Fruit fly (Drosophila melanogaster): ENCODE measurements around the gene CG9686.

The CG9686 gene

DNA sequence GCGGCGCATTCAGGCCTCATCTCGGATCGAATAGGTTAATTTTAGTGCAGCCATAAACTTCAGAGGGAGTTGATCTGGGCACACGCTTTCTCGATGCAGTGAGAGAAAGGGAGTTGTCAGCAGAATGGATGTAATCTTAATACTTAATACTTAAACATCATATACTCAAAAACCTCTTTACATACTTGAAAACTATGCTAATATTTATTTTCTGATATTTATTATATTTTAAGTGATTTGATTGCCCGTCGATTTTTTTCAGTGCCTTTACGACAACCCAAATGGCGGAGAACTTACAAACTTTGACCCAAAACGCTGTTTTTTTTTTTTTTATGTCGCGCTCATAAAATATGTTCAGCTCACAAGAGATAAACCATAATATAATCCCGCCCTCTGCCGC lies 32.1 kb downstream of the CG9686 start (continued):
- TF ChIP-seq ken (GFP tag; IDR thresholded peaks at IDR 0.05), result 0 out of 3 replicates have a peak, but pooled peaks have one; percentile 40
- TF ChIP-seq CG18262 (tag; optimal IDR thresholded peaks at IDR 0.05), result peak; percentile 20
- no peak for TF ChIP-seq CG5953 (GFP tag; IDR thresholded peaks at IDR 0.05)
- TF ChIP-seq grau (tag; optimal IDR thresholded peaks at IDR 0.05), result peak; percentile 5
- TF ChIP-seq CG4424 (GFP tag; optimal IDR thresholded peaks at IDR 0.05), result peak; percentile 32
- peak; percentile 22 for TF ChIP-seq CG15601 (tag; optimal IDR thresholded peaks at IDR 0.05)
- TF ChIP-seq CTCF (GFP tag; optimal IDR thresholded peaks at IDR 0.05), result no peak
- peak; percentile 13 for TF ChIP-seq bcd (GFP tag; optimal IDR thresholded peaks at IDR 0.05)
- no peak for TF ChIP-seq CG14014 (GFP tag; IDR thresholded peaks at IDR 0.05)
- TF ChIP-seq Med (GFP tag), result peak; percentile 41
- no peak for TF ChIP-seq Gsc (GFP tag; IDR thresholded peaks at IDR 0.05)
- TF ChIP-seq wek (GFP tag; optimal IDR thresholded peaks at IDR 0.05), result no peak
- TF ChIP-seq CG10366 (GFP tag; IDR thresholded peaks at IDR 0.05), result 0 out of 2 replicates have a peak, but pooled peaks have one; percentile 22
- peak; percentile 45; the same call in 1 of the 2 replicates for TF ChIP-seq CG6689 (GFP tag; IDR thresholded peaks at IDR 0.05)
- no peak for TF ChIP-seq CG8478 (optimal IDR thresholded peaks at IDR 0.05)
- no peak for TF ChIP-seq Jarid2 (GFP tag; optimal IDR thresholded peaks at IDR 0.05)
- no peak for TF ChIP-seq tx (GFP tag; optimal IDR thresholded peaks at IDR 0.05)
- TF ChIP-seq CG10431 (GFP tag; optimal IDR thresholded peaks at IDR 0.05), result no peak
- TF ChIP-seq CG8388 (GFP tag; optimal IDR thresholded peaks at IDR 0.05), result peak; percentile 36
- TF ChIP-seq CG4820 (GFP tag; optimal IDR thresholded peaks at IDR 0.05), result peak; percentile 3
- TF ChIP-seq lmd (GFP tag; IDR thresholded peaks at IDR 0.05), result peak; percentile 46; the same call in 1 of the 2 replicates
- no peak for TF ChIP-seq pzg (GFP tag; optimal IDR thresholded peaks at IDR 0.05)
- TF ChIP-seq Xrp1 (GFP tag; IDR thresholded peaks at IDR 0.05), result 0 out of 2 replicates have a peak, but pooled peaks have one; percentile 28
- TF ChIP-seq CG31441 (GFP tag; IDR thresholded peaks at IDR 0.05), result peak; percentile 27; the same call in 1 of the 2 replicates
- peak; percentile 38 for TF ChIP-seq CG13424 (tag; optimal IDR thresholded peaks at IDR 0.05)
- TF ChIP-seq az2 (GFP tag; optimal IDR thresholded peaks at IDR 0.05), result peak; percentile 4
- TF ChIP-seq oc (tag; optimal IDR thresholded peaks at IDR 0.05), result peak; percentile 13
- TF ChIP-seq Atf3 (GFP tag; optimal IDR thresholded peaks at IDR 0.05), result no peak
- no peak for TF ChIP-seq tin (GFP tag; optimal IDR thresholded peaks at IDR 0.05)
- no peak for TF ChIP-seq Rx (GFP tag; IDR thresholded peaks at IDR 0.05)
- TF ChIP-seq ewg (GFP tag; optimal IDR thresholded peaks at IDR 0.05), result peak; percentile 9
- TF ChIP-seq Ets97D (GFP tag; optimal IDR thresholded peaks at IDR 0.05), result no peak
- TF ChIP-seq CG12942 (GFP tag; optimal IDR thresholded peaks at IDR 0.05), result no peak
- TF ChIP-seq CG8089 (GFP tag; optimal IDR thresholded peaks at IDR 0.05), result no peak
- TF ChIP-seq bsh (GFP tag; optimal IDR thresholded peaks at IDR 0.05), result peak in 1 of 2 experiments; percentile 56
- TF ChIP-seq CG12236 (GFP tag; optimal IDR thresholded peaks at IDR 0.05), result no peak
- TF ChIP-seq ERR (GFP tag; optimal IDR thresholded peaks at IDR 0.05), result no peak
- TF ChIP-seq CG30403 (GFP tag; optimal IDR thresholded peaks at IDR 0.05), result peak; percentile 15
- no peak for TF ChIP-seq D (optimal IDR thresholded peaks at IDR 0.05)
- peak; percentile 33 for TF ChIP-seq D (GFP tag; optimal IDR thresholded peaks at IDR 0.05)
- no peak for TF ChIP-seq CG14050 (GFP tag; IDR thresholded peaks at IDR 0.05)
- TF ChIP-seq CG12744 (GFP tag; optimal IDR thresholded peaks at IDR 0.05), result no peak
- TF ChIP-seq CG2678 (tag; optimal IDR thresholded peaks at IDR 0.05), result peak; percentile 59
- peak; percentile 17 for TF ChIP-seq ind (GFP tag; optimal IDR thresholded peaks at IDR 0.05)
- 0 out of 2 replicates have a peak, but pooled peaks have one; percentile 12 for TF ChIP-seq CG3847 (GFP tag; IDR thresholded peaks at IDR 0.05)
- TF ChIP-seq fd96Cb (tag; optimal IDR thresholded peaks at IDR 0.05), result peak; percentile 55
- 0 out of 2 replicates have a peak, but pooled peaks have one; percentile 22 for TF ChIP-seq CG1024 (GFP tag; IDR thresholded peaks at IDR 0.05)
- TF ChIP-seq dysf (GFP tag; IDR thresholded peaks at IDR 0.05), result 0 out of 3 replicates have a peak, but pooled peaks have one; percentile 13
- TF ChIP-seq sqz (GFP tag; optimal IDR thresholded peaks at IDR 0.05), result peak; percentile 19
- TF ChIP-seq pum (GFP tag; optimal IDR thresholded peaks at IDR 0.05), result no peak
- TF ChIP-seq Hey (tag; optimal IDR thresholded peaks at IDR 0.05), result no peak
- TF ChIP-seq ase (GFP tag; IDR thresholded peaks at IDR 0.05), result 0 out of 3 replicates have a peak, but pooled peaks have one; percentile 24
- TF ChIP-seq CG11504 (tag; optimal IDR thresholded peaks at IDR 0.05), result peak; percentile 68

All from whole organism, embryonic.